Fruit fly (Drosophila melanogaster) whole organism, embryonic: ENCODE measurements around the gene CG42558.
A peak's percentile ranks its signal among the peaks of the same experiment; 100 is the strongest.

Experiments used
- Aef1 ChIP-seq: fragments of 200-800 bp; sonication (Bioruptor generic); IDR thresholded peaks from 3 replicates; pipeline ENCODE4 v1.3.6; 2022; ENCODE audit warnings: missing biosample characterization, missing genetic modification characterization
- Awh ChIP-seq: fragments of 200-800 bp; sonication (Bioruptor generic); IDR thresholded peaks from 2 replicates; pipeline ENCODE4, ENCODE4 v1.3.6; 2022; ENCODE audit warnings: missing biosample characterization, missing genetic modification characterization
- CG10321 ChIP-seq: fragments of 200-800 bp; sonication (Bioruptor generic); IDR thresholded peaks from 2 replicates; pipeline ENCODE4 v1.3.6; 2022; ENCODE audit warnings: missing biosample characterization, missing genetic modification characterization
- CG11247 ChIP-seq: fragments of 200-800 bp; sonication (Bioruptor generic); IDR thresholded peaks from 2 replicates; pipeline ENCODE4 v1.3.6; 2022; ENCODE audit warnings: missing biosample characterization, missing genetic modification characterization
- CG11723 ChIP-seq: fragments of 200-800 bp; sonication (Bioruptor generic); optimal IDR thresholded peaks from 2 replicates; lab custom pipeline; 2017; ENCODE audit warnings: missing biosample characterization, mild to moderate bottlenecking, missing genetic modification characterization
- CG12071 ChIP-seq: fragments of 200-800 bp; sonication (Bioruptor generic); optimal IDR thresholded peaks from 3 replicates; lab custom pipeline; 2018; ENCODE audit warnings: missing biosample characterization, mild to moderate bottlenecking, missing genetic modification characterization
- CG12219 ChIP-seq: fragments of 200-800 bp; sonication (Bioruptor generic); optimal IDR thresholded peaks from 3 replicates; lab custom pipeline; 2018; ENCODE audit warnings: missing biosample characterization, mild to moderate bottlenecking, missing genetic modification characterization
- CG14860 ChIP-seq: fragments of 200-800 bp; sonication (Bioruptor generic); IDR thresholded peaks from 3 replicates; pipeline ENCODE4 v1.3.6; 2022; ENCODE audit warnings: missing biosample characterization, missing genetic modification characterization; ENCODE audit not compliant: partially characterized antibody
- CG17361 ChIP-seq: fragments of 200-800 bp; sonication (Bioruptor generic); IDR thresholded peaks from 3 replicates; pipeline ENCODE4 v1.3.6; 2022; ENCODE audit warnings: missing biosample characterization, missing genetic modification characterization
- CG18599 ChIP-seq: fragments of 200-800 bp; sonication (Bioruptor generic); optimal IDR thresholded peaks from 3 replicates; lab custom pipeline; 2017; ENCODE audit warnings: missing biosample characterization, missing genetic modification characterization, mild to moderate bottlenecking, moderate library complexity, missing genetic modification reagents
- CG2678 ChIP-seq: fragments of 200-800 bp; sonication (Bioruptor generic); optimal IDR thresholded peaks from 3 replicates; lab custom pipeline; 2019; ENCODE audit warnings: missing biosample characterization, mild to moderate bottlenecking, missing genetic modification characterization, moderate library complexity
- CG3281 ChIP-seq: fragments of 200-800 bp; sonication (Bioruptor generic); optimal IDR thresholded peaks from 3 replicates; lab custom pipeline; 2017; ENCODE audit warnings: missing biosample characterization, mild to moderate bottlenecking, missing genetic modification characterization
- CG3995 ChIP-seq: fragments of 200-800 bp; sonication (Bioruptor generic); optimal IDR thresholded peaks from 3 replicates; lab custom pipeline; 2016; ENCODE audit warnings: missing biosample characterization, missing genetic modification characterization
- CG43689 ChIP-seq: fragments of 200-800 bp; sonication (Bioruptor generic); IDR thresholded peaks from 2 replicates; pipeline ENCODE4 v1.3.6; 2022; ENCODE audit warnings: missing biosample characterization, missing genetic modification characterization
- CG4854 ChIP-seq: fragments of 200-800 bp; sonication (Bioruptor generic); optimal IDR thresholded peaks from 2 replicates; lab custom pipeline; 2016; ENCODE audit warnings: missing biosample characterization, missing genetic modification characterization, inconsistent platforms
- CG6175 ChIP-seq: fragments of 200-800 bp; sonication (Bioruptor generic); IDR thresholded peaks from 3 replicates; pipeline ENCODE4 v1.3.6; 2022; ENCODE audit warnings: missing biosample characterization, missing genetic modification characterization
- CG6765 ChIP-seq: fragments of 200-800 bp; sonication (Bioruptor generic); optimal IDR thresholded peaks from 3 replicates; lab custom pipeline; 2017; ENCODE audit warnings: missing biosample characterization, mild to moderate bottlenecking, missing genetic modification characterization
- CG7839 ChIP-seq: fragments of 200-800 bp; sonication (Bioruptor generic); optimal IDR thresholded peaks from 3 replicates; lab custom pipeline; 2018; ENCODE audit warnings: missing biosample characterization, mild to moderate bottlenecking, missing genetic modification characterization, moderate library complexity
- CG7963 ChIP-seq: fragments of 200-800 bp; sonication (Bioruptor generic); IDR thresholded peaks from 3 replicates; pipeline ENCODE4 v1.3.6; 2022; ENCODE audit warnings: missing biosample characterization, missing genetic modification characterization; ENCODE audit not compliant: partially characterized antibody
- CG8281 ChIP-seq: fragments of 200-800 bp; sonication (Bioruptor generic); optimal IDR thresholded peaks from 2 replicates; lab custom pipeline; 2018; ENCODE audit warnings: missing biosample characterization, mild to moderate bottlenecking, missing genetic modification characterization, moderate library complexity
- Camta ChIP-seq: fragments of 200-800 bp; sonication (Bioruptor generic); optimal IDR thresholded peaks from 2 replicates; lab custom pipeline; 2016; ENCODE audit warnings: missing biosample characterization, missing genetic modification characterization
- Dip3 ChIP-seq: fragments of 200-800 bp; sonication (Bioruptor generic); optimal IDR thresholded peaks from 3 replicates; lab custom pipeline; 2016; ENCODE audit warnings: missing biosample characterization, missing genetic modification characterization
- Dll ChIP-seq: fragments of 200-800 bp; sonication (Bioruptor generic); IDR thresholded peaks from 4 replicates; pipeline ENCODE4 v1.3.6; 2022; ENCODE audit warnings: missing biosample characterization, missing genetic modification characterization; ENCODE audit not compliant: partially characterized antibody
- ERR ChIP-seq: fragments of 200-800 bp; sonication (Bioruptor generic); optimal IDR thresholded peaks from 2 replicates; lab custom pipeline; 2016; ENCODE audit warnings: missing biosample characterization, missing genetic modification characterization
- HHEX ChIP-seq: fragments of 200-800 bp; sonication (Bioruptor generic); optimal IDR thresholded peaks from 3 replicates; lab custom pipeline; 2017; ENCODE audit warnings: missing biosample characterization, mild to moderate bottlenecking, missing genetic modification characterization, missing genetic modification reagents
- HLH3B ChIP-seq: fragments of 200-800 bp; sonication (Bioruptor generic); IDR thresholded peaks from 2 replicates; pipeline ENCODE4 v1.3.6; 2022; ENCODE audit warnings: missing biosample characterization, missing genetic modification characterization
- HmgD ChIP-seq: fragments of 200-800 bp; sonication (Bioruptor generic); optimal IDR thresholded peaks from 3 replicates; lab custom pipeline; 2016; ENCODE audit warnings: missing biosample characterization, missing genetic modification characterization
- HmgZ ChIP-seq: fragments of 200-800 bp; sonication (Bioruptor generic); optimal IDR thresholded peaks from 2 replicates; lab custom pipeline; 2018; ENCODE audit warnings: missing biosample characterization, mild to moderate bottlenecking, missing genetic modification characterization
- Hr3 ChIP-seq: fragments of 200-800 bp; sonication (Bioruptor generic); optimal IDR thresholded peaks from 3 replicates; lab custom pipeline; 2016; ENCODE audit warnings: missing biosample characterization, missing genetic modification characterization
- NFAT ChIP-seq: fragments of 200-800 bp; sonication (Bioruptor generic); IDR thresholded peaks from 2 replicates; pipeline ENCODE4 v1.3.6; 2022; ENCODE audit warnings: missing biosample characterization, missing genetic modification characterization
- Pdp1 ChIP-seq, 2 experiments: fragments of 200-800 bp; sonication (Bioruptor generic); optimal IDR thresholded peaks; 3 replicates each; lab custom pipeline; 2016; ENCODE audit warnings: missing biosample characterization in 2 of 2, missing genetic modification characterization in 2 of 2, mild to moderate bottlenecking in 1 of 2, moderate library complexity in 1 of 2
- Side ChIP-seq: fragments of 200-800 bp; sonication (Bioruptor generic); optimal IDR thresholded peaks from 2 replicates; lab custom pipeline; 2016; ENCODE audit warnings: missing biosample characterization, missing genetic modification characterization
- ato ChIP-seq: fragments of 200-800 bp; sonication (Bioruptor generic); IDR thresholded peaks from 2 replicates; pipeline ENCODE4 v1.3.6; 2022; ENCODE audit warnings: missing biosample characterization, missing genetic modification characterization; ENCODE audit not compliant: partially characterized antibody
- ci ChIP-seq: fragments of 200-800 bp; sonication (Bioruptor generic); IDR thresholded peaks from 3 replicates; pipeline ENCODE4 v1.3.6; 2022; ENCODE audit warnings: missing biosample characterization, missing genetic modification characterization
- corto ChIP-seq: fragments of 200-800 bp; sonication (Bioruptor generic); optimal IDR thresholded peaks from 2 replicates; lab custom pipeline; 2016; ENCODE audit warnings: missing biosample characterization, mild to moderate bottlenecking, missing genetic modification characterization, moderate library complexity
- dati ChIP-seq: fragments of 200-800 bp; sonication (Bioruptor generic); IDR thresholded peaks from 2 replicates; pipeline ENCODE4 v1.3.6; 2022; ENCODE audit warnings: missing biosample characterization, missing genetic modification characterization
- dmrt99B ChIP-seq: fragments of 200-800 bp; sonication (Bioruptor generic); optimal IDR thresholded peaks from 2 replicates; lab custom pipeline; 2018; ENCODE audit warnings: missing biosample characterization, mild to moderate bottlenecking, missing genetic modification characterization, moderate library complexity
- fu2 ChIP-seq: fragments of 200-800 bp; sonication (Bioruptor generic); optimal IDR thresholded peaks from 2 replicates; lab custom pipeline; 2016; ENCODE audit warnings: missing biosample characterization, missing genetic modification characterization
- gce ChIP-seq: fragments of 200-800 bp; sonication (Bioruptor generic); IDR thresholded peaks from 3 replicates; pipeline ENCODE4 v1.3.6; 2022; ENCODE audit warnings: missing biosample characterization, missing genetic modification characterization
- hkb ChIP-seq, 2 experiments: fragments of 200-800 bp in 1 of 2; fragments of >200 bp in 1 of 2; sonication (Bioruptor generic) in 1 of 2; IDR thresholded peaks in 1 of 2; optimal IDR thresholded peaks in 1 of 2; 2 replicates each; pipeline versions ENCODE4 v1.3.6 to Lab custom; 2017 to 2022; ENCODE audit warnings: missing biosample characterization in 1 of 2, missing genetic modification characterization in 1 of 2
- jumu ChIP-seq: fragments of 200-800 bp; sonication (Bioruptor generic); optimal IDR thresholded peaks from 3 replicates; lab custom pipeline; 2016; ENCODE audit warnings: missing biosample characterization, missing genetic modification characterization
- lilli ChIP-seq: fragments of 200-800 bp; sonication (Bioruptor generic); optimal IDR thresholded peaks from 3 replicates; lab custom pipeline; 2016; ENCODE audit warnings: missing biosample characterization, missing genetic modification characterization
- lov ChIP-seq, 2 experiments: fragments of 200-800 bp in 1 of 2; fragments of >200 bp in 1 of 2; sonication (Bioruptor generic) in 1 of 2; IDR thresholded peaks in 1 of 2; optimal IDR thresholded peaks in 1 of 2; 2 replicates in 1 of 2; 3 replicates in 1 of 2; pipeline versions ENCODE4 v1.3.6 to Lab custom; 2017 to 2022; ENCODE audit warnings: missing biosample characterization in 1 of 2, missing genetic modification characterization in 1 of 2
- mam ChIP-seq: fragments of 200-800 bp; sonication (Bioruptor generic); optimal IDR thresholded peaks from 3 replicates; lab custom pipeline; 2016; ENCODE audit warnings: missing biosample characterization, missing genetic modification characterization
- pan ChIP-seq, 4 experiments: fragments of >200 bp in 3 of 4; fragments of 200-800 bp in 1 of 4; sonication (Bioruptor generic) in 1 of 4; optimal IDR thresholded peaks in 3 of 4; IDR thresholded peaks in 1 of 4; 2 replicates each; pipeline versions ENCODE4 v1.3.6 to Lab custom; 2017 to 2022; ENCODE audit warnings: missing biosample characterization in 2 of 4, missing genetic modification characterization in 2 of 4, mixed read lengths in 1 of 4
- phol ChIP-seq: fragments of 200-800 bp; sonication (Bioruptor generic); optimal IDR thresholded peaks from 3 replicates; lab custom pipeline; 2018; ENCODE audit warnings: missing biosample characterization, mild to moderate bottlenecking, missing genetic modification characterization, moderate library complexity
- row ChIP-seq: fragments of 200-800 bp; sonication (Bioruptor generic); IDR thresholded peaks from 3 replicates; pipeline ENCODE4 v1.3.6; 2022; ENCODE audit warnings: missing biosample characterization, missing genetic modification characterization
- sens ChIP-seq: fragments of 200-800 bp; sonication (Bioruptor generic); peaks from one replicate; lab custom pipeline; 2016; ENCODE audit warnings: missing biosample characterization, missing genetic modification characterization
- sob ChIP-seq: fragments of 200-800 bp; sonication (Bioruptor generic); IDR thresholded peaks from 2 replicates; pipeline ENCODE4 v1.3.6; 2022; ENCODE audit warnings: missing biosample characterization, missing genetic modification characterization
- vvl ChIP-seq: fragments of 200-800 bp; sonication (Bioruptor generic); IDR thresholded peaks from 2 replicates; pipeline ENCODE4 v1.3.6; 2022; ENCODE audit warnings: missing biosample characterization, missing genetic modification characterization

The CG42558 gene

dm6 chr3R:29978595-29978994, 45.5 kb downstream of the CG42558 start (continued):
- no peak for TF ChIP-seq Pdp1 (GFP tag; optimal IDR thresholded peaks at IDR 0.05; lab: Kevin White, UChicago)
- TF ChIP-seq CG14860 (GFP tag; lab: Robert Waterston, UW): no peak
- no peak for TF ChIP-seq hkb (optimal IDR thresholded peaks at IDR 0.05; lab: Kevin White, UChicago)
- peak; percentile 59 for TF ChIP-seq hkb (GFP tag; IDR thresholded peaks at IDR 0.05; lab: Robert Waterston, UW)
- TF ChIP-seq HmgZ (tag; lab: Kevin White, UChicago): no peak
- no peak for TF ChIP-seq Side (GFP tag; lab: Kevin White, UChicago)
- peak; percentile 29 for TF ChIP-seq mam (GFP tag; lab: Kevin White, UChicago)
- no peak for TF ChIP-seq CG10321 (GFP tag; lab: Robert Waterston, UW)
- peak; percentile 50; the same call in 1 of the 2 replicates for TF ChIP-seq HLH3B (GFP tag; lab: Robert Waterston, UW)
- peak; percentile 52 for TF ChIP-seq CG12071
- TF ChIP-seq CG11247 (GFP tag; lab: Robert Waterston, UW): no peak
- TF ChIP-seq CG7839 (tag; lab: Kevin White, UChicago): peak; percentile 31
- no peak for TF ChIP-seq NFAT (GFP tag; lab: Robert Waterston, UW)
- TF ChIP-seq lilli (GFP tag; lab: Kevin White, UChicago): peak; percentile 21
- peak; percentile 54 for TF ChIP-seq sens (GFP tag; lab: Kevin White, UChicago)
- peak; percentile 66 for TF ChIP-seq CG2678 (tag; lab: Kevin White, UChicago)
- TF ChIP-seq jumu: no peak
- TF ChIP-seq row (GFP tag; lab: Robert Waterston, UW): peak; percentile 56; the same call in 2 of the 3 replicates
- peak; percentile 45; the same call in 1 of the 3 replicates for TF ChIP-seq gce
- TF ChIP-seq ci (GFP tag; lab: Robert Waterston, UW): no peak
- no peak for TF ChIP-seq CG11723 (GFP tag; lab: Kevin White, UChicago)
- TF ChIP-seq Aef1: no peak
- no peak for TF ChIP-seq sob (GFP tag; lab: Robert Waterston, UW)
- no peak for TF ChIP-seq corto (GFP tag; lab: Kevin White, UChicago)
- no peak for TF ChIP-seq CG6175 (GFP tag; lab: Robert Waterston, UW)
- TF ChIP-seq dmrt99B (tag; lab: Kevin White, UChicago): peak; percentile 52
- no peak for TF ChIP-seq pan (optimal IDR thresholded peaks at IDR 0.05; lab: Kevin White, UChicago)
- TF ChIP-seq pan (GFP tag; optimal IDR thresholded peaks at IDR 0.05 in 1 of 2, IDR thresholded peaks at IDR 0.05 in 1 of 2): peak in 1 of 2 experiments; percentile 40
- no peak for TF ChIP-seq lov (optimal IDR thresholded peaks at IDR 0.05; lab: Kevin White, UChicago)
- no peak for TF ChIP-seq lov (GFP tag; IDR thresholded peaks at IDR 0.05; lab: Robert Waterston, UW)
- peak; percentile 36 for TF ChIP-seq CG3281 (GFP tag; lab: Kevin White, UChicago)
- TF ChIP-seq CG3995 (GFP tag; lab: Kevin White, UChicago): no peak
- no peak for TF ChIP-seq ERR (GFP tag; lab: Kevin White, UChicago)
- no peak for TF ChIP-seq CG4854 (GFP tag; lab: Kevin White, UChicago)
- no peak for TF ChIP-seq CG17361 (GFP tag; lab: Robert Waterston, UW)
- TF ChIP-seq CG7963: no peak
- TF ChIP-seq CG6765 (GFP tag; lab: Kevin White, UChicago): no peak
- no peak for TF ChIP-seq dati (GFP tag; lab: Robert Waterston, UW)
- TF ChIP-seq fu2 (GFP tag; lab: Kevin White, UChicago): no peak
- TF ChIP-seq HmgD (GFP tag; lab: Kevin White, UChicago): no peak
- TF ChIP-seq Camta (GFP tag; lab: Kevin White, UChicago): no peak
- no peak for TF ChIP-seq Hr3
- TF ChIP-seq CG18599 (GFP tag; lab: Kevin White, UChicago): peak; percentile 83
- TF ChIP-seq CG12219 (GFP tag; lab: Kevin White, UChicago): no peak
- no peak for TF ChIP-seq CG8281 (tag; lab: Kevin White, UChicago)
- TF ChIP-seq phol: peak; percentile 12
- peak; percentile 47; the same call in 1 of the 2 replicates for TF ChIP-seq vvl (GFP tag; lab: Robert Waterston, UW)
- TF ChIP-seq HHEX (GFP tag; lab: Kevin White, UChicago): peak; percentile 41
- no peak for TF ChIP-seq Awh
- TF ChIP-seq ato (GFP tag; lab: Robert Waterston, UW): no peak
- TF ChIP-seq Dip3 (GFP tag; lab: Kevin White, UChicago): no peak
- no peak for TF ChIP-seq CG43689 (GFP tag; lab: Robert Waterston, UW)
- no peak for TF ChIP-seq Dll (GFP tag; lab: Robert Waterston, UW)
